Worm (Caenorhabditis elegans): ENCODE data around the gene smc-6.

smc-6 gene

DNA sequence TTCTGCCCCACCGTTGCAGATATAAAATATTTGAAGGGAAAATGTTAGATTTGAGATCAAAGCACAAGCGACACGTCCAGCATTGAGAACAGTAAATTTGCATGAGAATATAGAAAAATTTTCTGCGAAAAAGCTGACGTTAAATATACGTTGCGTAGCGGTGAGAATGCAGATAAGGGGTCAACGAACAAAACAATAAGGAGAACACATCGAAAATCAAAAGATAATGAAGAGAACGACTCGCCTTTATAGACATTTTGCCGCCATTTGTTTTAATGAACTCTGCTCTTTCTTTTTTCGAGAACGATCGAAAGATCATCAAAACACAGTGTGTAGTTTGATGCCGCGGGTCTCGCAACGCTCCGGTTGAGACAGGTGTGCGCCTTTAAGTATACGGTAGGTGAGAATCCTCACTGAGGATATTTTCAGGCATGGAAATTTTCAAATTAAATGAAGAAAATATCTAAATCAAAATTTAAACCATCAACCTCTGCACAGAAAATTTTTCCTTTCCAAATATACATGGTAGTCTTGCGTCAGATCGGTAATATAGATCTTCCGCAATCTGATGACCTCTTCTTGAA, 17.7 kb downstream of the smc-6 start:
- TF ChIP-seq flt-1 (GFP tag; IDR thresholded peaks at IDR 0.05) (no peak), pes-1 (GFP tag; IDR thresholded peaks at IDR 0.05) (no peak), ama-1 (optimal IDR thresholded peaks at IDR 0.05) (no peak), tbx-11 (GFP tag; IDR thresholded peaks at IDR 0.05) (no peak), ceh-36 (tag; optimal IDR thresholded peaks at IDR 0.05) (no peak), tra-4 (tag; optimal IDR thresholded peaks at IDR 0.05) (no peak), tbx-37 (GFP tag; conservative IDR thresholded peaks at IDR 0.05) (no peak), hnd-1 (tag; optimal IDR thresholded peaks at IDR 0.05) (no peak), B0310.2 (tag; optimal IDR thresholded peaks at IDR 0.05) (no peak), sea-1 (GFP tag; conservative IDR thresholded peaks at IDR 0.05) (no peak), F13C5.2 (tag; optimal IDR thresholded peaks at IDR 0.05) (no peak)

DNA sequence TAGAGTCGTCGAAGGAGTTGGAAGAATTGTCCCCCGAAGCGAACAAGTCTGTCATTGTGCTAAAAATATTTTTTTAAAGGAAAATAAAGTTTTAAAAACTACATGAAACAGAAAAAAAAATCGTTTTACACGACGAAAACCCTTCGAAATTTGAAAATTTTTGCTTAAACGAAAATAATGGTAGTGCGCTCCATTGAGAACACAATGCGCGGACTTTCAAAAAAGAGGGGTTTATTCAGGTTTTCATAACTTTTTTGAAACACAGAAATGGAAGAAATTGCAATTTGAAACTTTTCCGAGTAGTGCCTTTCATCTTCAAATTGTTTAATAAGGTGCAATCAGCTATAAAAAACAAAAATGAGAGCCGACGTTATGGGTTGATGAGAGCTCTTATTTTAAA, 21.2 kb downstream of the smc-6 start, which contains the start of gene npp-5:
Gene npp-5 (minus strand): TSS at position 59 of the 400 bp plus-strand sequence.
- TF ChIP-seq pes-1 (GFP tag; IDR thresholded peaks at IDR 0.05) (no peak), aly-1 (tag; optimal IDR thresholded peaks at IDR 0.05) (no peak), tbx-11 (GFP tag; IDR thresholded peaks at IDR 0.05) (no peak), F13C5.2 (tag; optimal IDR thresholded peaks at IDR 0.05) (no peak), tbx-37 (GFP tag; conservative IDR thresholded peaks at IDR 0.05) (no peak), tra-4 (tag; optimal IDR thresholded peaks at IDR 0.05) (no peak), scrt-1 (GFP tag; IDR thresholded peaks at IDR 0.05) (no peak), sea-1 (GFP tag; conservative IDR thresholded peaks at IDR 0.05) (no peak), ceh-13 (GFP tag; optimal IDR thresholded peaks at IDR 0.05) (no peak), hmbx-1 (tag; optimal IDR thresholded peaks at IDR 0.05) (no peak)

DNA sequence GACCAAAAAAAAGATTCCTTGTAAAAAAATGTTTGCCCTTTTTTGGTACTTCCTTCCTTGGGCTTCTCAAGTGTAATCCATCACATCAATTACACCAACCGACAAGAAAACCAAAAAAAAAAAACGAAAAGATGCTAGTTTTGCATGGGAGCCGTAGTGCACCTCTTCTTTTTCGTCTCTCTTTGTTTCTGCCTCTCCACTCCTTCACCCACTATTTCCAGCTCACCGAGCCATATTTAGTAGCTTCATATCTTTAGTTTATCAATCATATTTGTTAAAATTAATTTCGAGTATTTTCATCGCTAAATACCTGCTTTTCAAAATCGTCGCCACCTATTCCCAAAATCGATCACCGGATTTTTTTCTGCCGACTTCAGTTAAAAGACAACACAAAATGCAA, 22.2 kb downstream of the smc-6 start, which contains the start of gene F07A11.4:
Gene F07A11.4 (plus strand): TSS at position 301 of the 400 bp plus-strand sequence.
- no peak for TF ChIP-seq flt-1 (GFP tag; IDR thresholded peaks at IDR 0.05)
- TF ChIP-seq sea-1 (GFP tag; conservative IDR thresholded peaks at IDR 0.05), result no peak
- no peak for TF ChIP-seq pes-1 (GFP tag; IDR thresholded peaks at IDR 0.05)
- TF ChIP-seq tbx-11 (GFP tag; IDR thresholded peaks at IDR 0.05), result no peak
- no peak for TF ChIP-seq ama-1 (optimal IDR thresholded peaks at IDR 0.05)
- TF ChIP-seq hnd-1 (tag; optimal IDR thresholded peaks at IDR 0.05), result no peak
- no peak for TF ChIP-seq tbx-37 (GFP tag; conservative IDR thresholded peaks at IDR 0.05)
- no peak for TF ChIP-seq F13C5.2 (tag; optimal IDR thresholded peaks at IDR 0.05)
- TF ChIP-seq aly-1 (tag; optimal IDR thresholded peaks at IDR 0.05), result no peak
- TF ChIP-seq hmg-4 (GFP tag; optimal IDR thresholded peaks at IDR 0.05), result no peak
- no peak for TF ChIP-seq ets-7 (tag; optimal IDR thresholded peaks at IDR 0.05)
- no peak for TF ChIP-seq ceh-36 (tag; optimal IDR thresholded peaks at IDR 0.05)
- no peak for TF ChIP-seq tra-4 (tag; optimal IDR thresholded peaks at IDR 0.05)
- no peak for TF ChIP-seq scrt-1 (GFP tag; IDR thresholded peaks at IDR 0.05)

DNA sequence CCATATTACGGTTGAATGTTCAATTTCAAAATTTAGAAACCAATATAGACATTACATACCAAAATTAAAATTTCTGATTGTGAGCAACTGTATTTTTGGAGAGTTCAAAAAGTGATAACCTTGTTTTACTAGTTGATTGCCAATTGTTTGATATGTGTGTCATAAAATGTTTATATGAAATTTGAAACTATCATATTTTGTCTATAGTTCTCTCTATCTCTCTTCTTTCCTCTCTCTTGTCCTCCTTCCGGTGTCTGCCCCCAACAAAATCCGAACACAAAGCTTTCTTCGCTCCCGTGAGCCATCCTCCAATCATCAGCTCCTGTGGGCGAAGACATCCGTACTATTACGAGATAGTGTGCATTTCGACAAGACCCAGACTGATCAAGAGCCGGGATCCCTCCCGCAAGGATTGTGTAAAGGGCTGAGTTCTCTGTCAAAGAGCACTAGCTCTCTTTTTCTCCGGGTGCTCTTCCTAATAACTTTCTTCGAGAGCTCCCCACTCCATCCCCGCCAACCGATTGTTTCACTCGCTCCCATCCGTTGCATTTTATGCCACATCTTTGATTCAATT, 24.0 kb downstream of the smc-6 start:
- TF ChIP-seq ceh-13 (GFP tag; optimal IDR thresholded peaks at IDR 0.05) (no peak), hmbx-1 (tag; optimal IDR thresholded peaks at IDR 0.05) (no peak), tra-4 (tag; optimal IDR thresholded peaks at IDR 0.05) (no peak), scrt-1 (GFP tag; IDR thresholded peaks at IDR 0.05) (no peak), ceh-36 (tag; optimal IDR thresholded peaks at IDR 0.05) (no peak), tbx-37 (GFP tag; conservative IDR thresholded peaks at IDR 0.05) (no peak), hnd-1 (tag; optimal IDR thresholded peaks at IDR 0.05) (no peak), pes-1 (GFP tag; IDR thresholded peaks at IDR 0.05) (no peak), tbx-11 (GFP tag; IDR thresholded peaks at IDR 0.05) (no peak), ama-1 (optimal IDR thresholded peaks at IDR 0.05) (no peak), B0310.2 (tag; optimal IDR thresholded peaks at IDR 0.05) (no peak), F13C5.2 (tag; optimal IDR thresholded peaks at IDR 0.05) (no peak), sea-1 (GFP tag; conservative IDR thresholded peaks at IDR 0.05) (no peak), ets-7 (tag; optimal IDR thresholded peaks at IDR 0.05) (no peak), hmg-4 (GFP tag; optimal IDR thresholded peaks at IDR 0.05) (no peak), flt-1 (GFP tag; IDR thresholded peaks at IDR 0.05) (no peak), aly-1 (tag; optimal IDR thresholded peaks at IDR 0.05) (no peak)

DNA sequence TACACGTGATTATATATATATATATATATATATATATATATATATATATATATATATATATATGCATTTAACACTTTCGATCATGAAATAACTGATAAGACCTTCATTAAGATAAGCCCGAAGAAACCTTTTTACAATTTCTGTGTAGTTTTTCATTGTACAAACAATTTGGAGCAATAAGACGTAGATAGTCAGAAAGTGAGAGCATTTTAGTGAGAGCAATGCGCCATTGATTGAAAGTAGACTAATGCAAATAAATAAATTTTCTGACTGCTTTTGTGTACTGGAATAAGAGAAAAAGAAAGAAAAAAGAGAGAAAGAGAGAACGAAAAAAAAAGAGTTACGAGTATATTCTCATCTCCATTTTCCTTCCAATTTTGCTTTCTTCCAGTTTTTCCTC, 26.1 kb downstream of the smc-6 start:
- TF ChIP-seq tbx-11 (GFP tag; IDR thresholded peaks at IDR 0.05), result no peak
- TF ChIP-seq tra-4 (tag; optimal IDR thresholded peaks at IDR 0.05), result no peak
- TF ChIP-seq aly-1 (tag; optimal IDR thresholded peaks at IDR 0.05), result no peak
- TF ChIP-seq pes-1 (GFP tag; IDR thresholded peaks at IDR 0.05), result no peak
- TF ChIP-seq hnd-1 (tag; optimal IDR thresholded peaks at IDR 0.05), result no peak
- no peak for TF ChIP-seq sea-1 (GFP tag; conservative IDR thresholded peaks at IDR 0.05)

DNA sequence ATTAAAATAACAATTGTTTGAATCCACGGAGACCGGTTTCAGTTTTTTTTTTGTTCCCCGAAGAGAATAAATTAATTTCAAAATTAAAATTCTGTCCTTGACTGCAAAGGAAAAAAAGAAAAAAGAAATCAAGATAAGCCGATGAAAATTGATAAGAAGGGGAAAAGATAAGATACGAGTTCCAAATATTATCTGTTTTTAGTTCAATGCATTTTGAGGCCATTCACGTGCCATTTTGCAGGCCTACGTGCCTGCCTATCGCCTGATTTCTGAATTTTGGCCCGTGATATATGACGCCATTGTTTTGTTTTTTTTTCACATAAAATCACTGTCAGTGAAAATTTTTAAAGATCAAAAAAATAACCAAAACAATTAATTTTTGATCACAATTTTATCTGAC, 32.9 kb downstream of the smc-6 start:
- TF ChIP-seq tbx-37 (GFP tag; conservative IDR thresholded peaks at IDR 0.05) (no peak), ama-1 (optimal IDR thresholded peaks at IDR 0.05) (no peak), tra-4 (tag; optimal IDR thresholded peaks at IDR 0.05) (no peak), sea-1 (GFP tag; conservative IDR thresholded peaks at IDR 0.05) (no peak), ets-7 (tag; optimal IDR thresholded peaks at IDR 0.05) (no peak), hmbx-1 (tag; optimal IDR thresholded peaks at IDR 0.05) (no peak), hmg-4 (GFP tag; optimal IDR thresholded peaks at IDR 0.05) (no peak), ceh-36 (tag; optimal IDR thresholded peaks at IDR 0.05) (no peak), flt-1 (GFP tag; IDR thresholded peaks at IDR 0.05) (no peak), hnd-1 (tag; optimal IDR thresholded peaks at IDR 0.05) (no peak), F13C5.2 (tag; optimal IDR thresholded peaks at IDR 0.05) (no peak), tbx-11 (GFP tag; IDR thresholded peaks at IDR 0.05) (no peak)

DNA sequence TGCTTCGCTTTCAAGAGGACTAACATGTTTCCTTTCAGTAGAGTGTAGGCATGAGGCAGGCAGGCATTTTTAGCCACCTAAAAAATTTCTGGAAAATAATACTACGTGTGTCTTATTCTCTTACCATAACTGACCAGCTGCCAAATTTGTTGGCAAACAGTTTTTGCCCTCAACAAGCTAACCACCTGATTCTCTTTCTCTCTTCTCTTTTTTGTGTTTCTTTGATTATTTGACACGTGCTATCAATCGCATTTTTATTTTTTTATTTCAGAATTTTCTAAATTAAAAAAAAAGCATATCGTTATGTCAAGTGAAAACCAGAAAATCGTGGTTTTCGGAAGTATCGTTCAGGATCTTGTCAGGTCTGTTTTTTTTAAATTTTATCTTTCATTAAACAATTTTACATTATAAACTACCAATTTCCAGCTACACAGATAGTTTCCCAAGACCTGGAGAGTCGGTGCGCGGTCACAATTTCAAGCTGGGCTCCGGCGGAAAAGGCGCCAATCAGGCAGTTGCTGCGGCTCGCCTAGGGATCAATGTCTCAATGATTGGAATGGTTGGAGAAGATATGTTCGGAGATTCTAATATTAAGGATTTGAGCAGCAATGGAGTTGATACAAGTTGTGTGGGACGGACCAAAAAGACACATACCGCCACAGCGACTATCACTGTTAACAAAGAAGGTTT, 33.7 kb downstream of the smc-6 start, which contains the start of gene F07A11.5:
Gene F07A11.5 (plus strand): TSS at position 267 of the 690 bp plus-strand sequence.
- no peak for TF ChIP-seq scrt-1 (GFP tag; IDR thresholded peaks at IDR 0.05)
- TF ChIP-seq flt-1 (GFP tag; IDR thresholded peaks at IDR 0.05), result no peak
- TF ChIP-seq F13C5.2 (tag; optimal IDR thresholded peaks at IDR 0.05), result no peak
- no peak for TF ChIP-seq B0310.2 (tag; optimal IDR thresholded peaks at IDR 0.05)
- no peak for TF ChIP-seq aly-1 (tag; optimal IDR thresholded peaks at IDR 0.05)
- no peak for TF ChIP-seq ceh-36 (tag; optimal IDR thresholded peaks at IDR 0.05)
- no peak for TF ChIP-seq ets-7 (tag; optimal IDR thresholded peaks at IDR 0.05)
- no peak for TF ChIP-seq hnd-1 (tag; optimal IDR thresholded peaks at IDR 0.05)
- no peak for TF ChIP-seq hmbx-1 (tag; optimal IDR thresholded peaks at IDR 0.05)
- TF ChIP-seq ceh-13 (GFP tag; optimal IDR thresholded peaks at IDR 0.05), result no peak
- TF ChIP-seq sea-1 (GFP tag; conservative IDR thresholded peaks at IDR 0.05), result no peak
- TF ChIP-seq tra-4 (tag; optimal IDR thresholded peaks at IDR 0.05), result no peak
- TF ChIP-seq ama-1 (optimal IDR thresholded peaks at IDR 0.05), result no peak
- no peak for TF ChIP-seq tbx-37 (GFP tag; conservative IDR thresholded peaks at IDR 0.05)
